Fruit fly (Drosophila melanogaster) whole organism, embryonic: ENCODE results near the gene CG31230.

ENCODE experiments used
- CG16813 ChIP-seq: fragments of 200-800 bp; sonication (Bioruptor generic); IDR thresholded peaks from 3 replicates; pipeline ENCODE4 v1.3.6; 2022; ENCODE audit warnings: missing biosample characterization, missing genetic modification characterization; ENCODE audit not compliant: partially characterized antibody
- Hr78 ChIP-seq, 2 experiments: fragments of 200-800 bp in 1 of 2; fragments of >200 bp in 1 of 2; sonication (Bioruptor generic) in 1 of 2; optimal IDR thresholded peaks; 2 replicates each; lab custom pipeline; 2017 to 2019; ENCODE audit warnings: missing biosample characterization in 2 of 2, missing genetic modification characterization in 2 of 2, mild to moderate bottlenecking in 1 of 2, moderate library complexity in 1 of 2
- Mrtf ChIP-seq: fragments of 200-800 bp; sonication (Bioruptor generic); IDR thresholded peaks from 3 replicates; pipeline ENCODE4 v1.3.6; 2022; ENCODE audit warnings: missing biosample characterization, missing genetic modification characterization
- PHDP ChIP-seq: fragments of 200-800 bp; sonication (Bioruptor generic); optimal IDR thresholded peaks from 3 replicates; lab custom pipeline; 2018; ENCODE audit warnings: missing biosample characterization, mild to moderate bottlenecking, missing genetic modification characterization, moderate library complexity
- br ChIP-seq: fragments of >200 bp; optimal IDR thresholded peaks from 2 replicates; lab custom pipeline; 2017
- fru ChIP-seq: fragments of >200 bp; optimal IDR thresholded peaks from 2 replicates; lab custom pipeline; 2017
- gfzf ChIP-seq: fragments of 200-800 bp; sonication (Bioruptor generic); optimal IDR thresholded peaks from 2 replicates; lab custom pipeline; 2016; ENCODE audit warnings: missing biosample characterization, mild to moderate bottlenecking, missing genetic modification characterization, moderate library complexity
- pfk ChIP-seq: fragments of 200-800 bp; sonication (Bioruptor generic); optimal IDR thresholded peaks from 2 replicates; lab custom pipeline; 2018; ENCODE audit warnings: missing biosample characterization, mild to moderate bottlenecking, missing genetic modification characterization, moderate library complexity
- psq ChIP-seq: fragments of 200-800 bp; sonication (Bioruptor generic); optimal IDR thresholded peaks from 2 replicates; lab custom pipeline; 2017; ENCODE audit warnings: missing biosample characterization, missing genetic modification characterization
- wek ChIP-seq: fragments of 200-800 bp; sonication (Bioruptor generic); optimal IDR thresholded peaks from 3 replicates; lab custom pipeline; 2018; ENCODE audit warnings: missing biosample characterization, mild to moderate bottlenecking, missing genetic modification characterization, moderate library complexity

dm6 chr3R:18693611-18694010 is 22.1 kb downstream of the CG31230 start, which contains the start of gene CG14300:
- TF ChIP-seq wek (GFP tag; lab: Kevin White, UChicago) (no peak), gfzf (GFP tag; lab: Kevin White, UChicago) (no peak), fru (no peak), CG16813 (GFP tag; lab: Robert Waterston, UW) (no peak), psq (GFP tag; lab: Kevin White, UChicago) (no peak), Hr78 (GFP tag; optimal IDR thresholded peaks at IDR 0.05; lab: Kevin White, UChicago) (no peak), Mrtf (GFP tag; lab: Robert Waterston, UW) (no peak), PHDP (tag; lab: Kevin White, UChicago) (no peak), br (no peak), pfk (GFP tag; lab: Kevin White, UChicago) (no peak)
